Fruit fly (Drosophila melanogaster): Measurements from ENCODE around the gene Mob2.

The Mob2 gene

dm6 chr3L:11491222-11491873, 70.7 kb downstream of the Mob2 start (continued):
- TF ChIP-seq fru (GFP tag; optimal IDR thresholded peaks at IDR 0.05) (peak; percentile 94), Jra (GFP tag; optimal IDR thresholded peaks at IDR 0.05) (peak; percentile 64), Rel (GFP tag; optimal IDR thresholded peaks at IDR 0.05) (no peak), Rel (tag; optimal IDR thresholded peaks at IDR 0.05) (peak; percentile 73), sv (GFP tag; optimal IDR thresholded peaks at IDR 0.05) (no peak), Abd-B (GFP tag; optimal IDR thresholded peaks at IDR 0.05) (no peak), Dfd (GFP tag; optimal IDR thresholded peaks at IDR 0.05) (no peak), psq (GFP tag; optimal IDR thresholded peaks at IDR 0.05) (peak; percentile 80)

DNA sequence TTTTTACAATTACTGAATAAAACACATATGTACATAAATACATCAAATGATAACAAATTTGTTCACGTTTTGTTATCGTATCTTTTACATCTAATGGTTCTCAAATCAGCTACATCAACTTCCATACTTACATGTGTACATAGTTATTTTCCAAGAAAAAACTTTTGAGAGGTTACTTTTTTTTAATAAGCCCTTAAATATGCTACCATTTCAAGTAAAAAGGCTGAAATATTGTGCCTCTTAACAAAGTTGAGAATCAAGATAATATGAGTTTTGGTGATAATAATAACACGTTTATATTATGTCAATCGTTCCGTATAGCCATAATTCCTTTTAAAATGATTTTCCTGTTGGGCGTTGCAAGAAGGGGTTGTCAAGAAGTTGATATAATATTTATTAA, 71.5 kb downstream of the Mob2 start:
- TF ChIP-seq tai (GFP tag; optimal IDR thresholded peaks at IDR 0.05) (peak; percentile 11), sv (GFP tag; optimal IDR thresholded peaks at IDR 0.05) (no peak), OdsH (GFP tag; optimal IDR thresholded peaks at IDR 0.05) (no peak), Dif (GFP tag; optimal IDR thresholded peaks at IDR 0.05; ENCODE audit: partially characterized antibody) (no peak)

- TF ChIP-seq CrebA (GFP tag; optimal IDR thresholded peaks at IDR 0.05; ENCODE audit: borderline replicate concordance), result no peak
- TF ChIP-seq sv (GFP tag; optimal IDR thresholded peaks at IDR 0.05), result no peak
- TF ChIP-seq Hnf4 (GFP tag; optimal IDR thresholded peaks at IDR 0.05), result no peak
- no peak for TF ChIP-seq Vsx2 (GFP tag; optimal IDR thresholded peaks at IDR 0.05; ENCODE audit: partially characterized antibody)
- TF ChIP-seq Sp1 (GFP tag; optimal IDR thresholded peaks at IDR 0.05), result no peak
- no peak for TF ChIP-seq GATAd (GFP tag; optimal IDR thresholded peaks at IDR 0.05)
- TF ChIP-seq N (GFP tag; optimal IDR thresholded peaks at IDR 0.05), result no peak
Observed at dm6 chr3L:11489489-11489888, 72.5 kb downstream of the Mob2 start.

DNA sequence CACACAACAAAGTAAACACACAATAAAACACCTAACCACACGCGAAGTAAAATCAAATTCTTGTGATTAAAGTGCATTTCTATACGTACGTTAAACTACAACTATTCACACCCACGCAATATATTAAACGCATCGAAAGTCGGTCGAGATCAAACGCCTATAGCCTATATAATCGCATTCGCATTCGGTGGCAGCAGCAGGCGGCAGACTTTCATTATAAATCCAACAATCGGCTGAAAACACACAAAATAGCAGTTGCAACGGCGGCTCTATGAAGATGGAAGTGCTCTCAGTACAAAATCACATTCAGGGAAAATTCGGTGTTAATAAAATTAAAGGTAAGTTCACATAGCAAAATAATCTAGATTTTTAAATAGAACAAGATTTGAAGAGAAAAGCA, 73.8 kb downstream of the Mob2 start:
- TF ChIP-seq Hr78 (GFP tag; optimal IDR thresholded peaks at IDR 0.05) (no peak), Abd-B (GFP tag; optimal IDR thresholded peaks at IDR 0.05) (no peak), Myc (optimal IDR thresholded peaks at IDR 0.05) (no peak), jim (GFP tag; optimal IDR thresholded peaks at IDR 0.05) (no peak), pan (optimal IDR thresholded peaks at IDR 0.05) (no peak), CG32264 (GFP tag; optimal IDR thresholded peaks at IDR 0.05) (no peak), ey (GFP tag; optimal IDR thresholded peaks at IDR 0.05) (no peak), h (GFP tag; optimal IDR thresholded peaks at IDR 0.05) (no peak), OdsH (GFP tag; optimal IDR thresholded peaks at IDR 0.05) (no peak), usp (GFP tag; optimal IDR thresholded peaks at IDR 0.05) (no peak), fru (GFP tag; optimal IDR thresholded peaks at IDR 0.05) (no peak), tai (GFP tag; optimal IDR thresholded peaks at IDR 0.05) (no peak), foxo (GFP tag; optimal IDR thresholded peaks at IDR 0.05) (no peak), woc (GFP tag; optimal IDR thresholded peaks at IDR 0.05) (no peak), rgr (GFP tag; optimal IDR thresholded peaks at IDR 0.05) (no peak), Dif (GFP tag; optimal IDR thresholded peaks at IDR 0.05; ENCODE audit: partially characterized antibody) (no peak)

dm6 chr3L:11487327-11487973, 74.6 kb downstream of the Mob2 start, which contains the start of gene chrb:
Gene chrb, plus strand, starts transcription at chr3L:11487550.
- TF ChIP-seq HLH106 (tag; optimal IDR thresholded peaks at IDR 0.05) (peak; percentile 16), foxo (GFP tag; optimal IDR thresholded peaks at IDR 0.05) (peak in 1 of 2 experiments; percentile 25), Myc (optimal IDR thresholded peaks at IDR 0.05) (no peak), jim (GFP tag; optimal IDR thresholded peaks at IDR 0.05) (no peak), sv (GFP tag; optimal IDR thresholded peaks at IDR 0.05) (no peak), tai (GFP tag; optimal IDR thresholded peaks at IDR 0.05) (no peak), dl (GFP tag; optimal IDR thresholded peaks at IDR 0.05; ENCODE audit: insufficient read depth in 1 of 2, partially characterized antibody in 2 of 2) (peak in 1 of 2 experiments; percentile 64), fru (GFP tag; optimal IDR thresholded peaks at IDR 0.05) (peak; percentile 48), brk (GFP tag; optimal IDR thresholded peaks at IDR 0.05) (no peak), Vsx2 (GFP tag; optimal IDR thresholded peaks at IDR 0.05; ENCODE audit: partially characterized antibody) (peak; percentile 19), ey (GFP tag; optimal IDR thresholded peaks at IDR 0.05) (no peak), N (GFP tag; optimal IDR thresholded peaks at IDR 0.05) (no peak), Hr83 (GFP tag; optimal IDR thresholded peaks at IDR 0.05; ENCODE audit: poor library complexity, severe bottlenecking) (no peak), rgr (GFP tag; optimal IDR thresholded peaks at IDR 0.05) (peak; percentile 66), lola (GFP tag; optimal IDR thresholded peaks at IDR 0.05) (no peak), sage (GFP tag; optimal IDR thresholded peaks at IDR 0.05) (no peak), br (GFP tag; optimal IDR thresholded peaks at IDR 0.05) (no peak), h (GFP tag; optimal IDR thresholded peaks at IDR 0.05) (peak; percentile 38), OdsH (GFP tag; optimal IDR thresholded peaks at IDR 0.05) (peak; percentile 37), Mio (GFP tag; optimal IDR thresholded peaks at IDR 0.05) (no peak), CG9705 (GFP tag; optimal IDR thresholded peaks at IDR 0.05) (no peak), dsf (GFP tag; optimal IDR thresholded peaks at IDR 0.05; ENCODE audit: borderline replicate concordance) (no peak), Rel (GFP tag; optimal IDR thresholded peaks at IDR 0.05) (no peak), Rel (tag; optimal IDR thresholded peaks at IDR 0.05) (peak; percentile 31), GATAd (GFP tag; optimal IDR thresholded peaks at IDR 0.05) (no peak), woc (GFP tag; optimal IDR thresholded peaks at IDR 0.05) (no peak), CrebA (GFP tag; optimal IDR thresholded peaks at IDR 0.05; ENCODE audit: borderline replicate concordance) (no peak), psq (GFP tag; optimal IDR thresholded peaks at IDR 0.05) (peak; percentile 71), Hr78 (GFP tag; optimal IDR thresholded peaks at IDR 0.05) (no peak), pan (optimal IDR thresholded peaks at IDR 0.05) (no peak), Abd-B (GFP tag; optimal IDR thresholded peaks at IDR 0.05) (no peak)

Data from whole organism, wandering third instar larva.